Fruit fly (Drosophila melanogaster) whole organism: ENCODE measurements around the gene CG34293.
A peak's percentile ranks its signal among the peaks of the same experiment; 100 is the strongest.

Experiments used
- CG8478 ChIP-seq: fragments of >200 bp; optimal IDR thresholded peaks from 2 replicates; lab custom pipeline; 2018; ENCODE audit warnings: inconsistent platforms
- Dll ChIP-seq: fragments of >200 bp; optimal IDR thresholded peaks from 2 replicates; lab custom pipeline; 2017
- EcR ChIP-seq, 2 experiments: fragments of >200 bp; optimal IDR thresholded peaks; 2 replicates each; lab custom pipeline; 2017; ENCODE audit warnings: missing biosample characterization in 2 of 2, missing genetic modification characterization in 2 of 2, missing genetic modification reagents in 2 of 2
- pan ChIP-seq: fragments of >200 bp; optimal IDR thresholded peaks from 2 replicates; lab custom pipeline; 2017
- psq ChIP-seq: fragments of >200 bp; optimal IDR thresholded peaks from 2 replicates; lab custom pipeline; 2017
- usp ChIP-seq: fragments of >200 bp; optimal IDR thresholded peaks from 2 replicates; lab custom pipeline; 2017; ENCODE audit warnings: missing biosample characterization, missing genetic modification characterization, mixed read lengths

CG34293 gene

dm6 chr3R:27165416-27165982, at the start of gene CG34293, which contains the start of gene spn-D:
Gene CG34293 (minus strand): TSS chr3R:27165575.
Gene spn-D (plus strand): TSS chr3R:27165716.
- TF ChIP-seq CG8478 (lab: Kevin White, UChicago), result no peak
- TF ChIP-seq psq (lab: Kevin White, UChicago), result no peak
- no peak for TF ChIP-seq EcR (GFP tag; optimal IDR thresholded peaks at IDR 0.05; lab: Kevin White, UChicago)
- no peak for TF ChIP-seq pan (lab: Kevin White, UChicago)
- TF ChIP-seq usp, result no peak
- TF ChIP-seq Dll (lab: Kevin White, UChicago), result no peak

dm6 chr3R:27214949-27215348, 49.6 kb upstream of the CG34293 start:
- TF ChIP-seq Dll (lab: Kevin White, UChicago) (no peak), pan (lab: Kevin White, UChicago) (no peak), EcR (GFP tag; optimal IDR thresholded peaks at IDR 0.05; lab: Kevin White, UChicago) (no peak), usp (no peak), CG8478 (lab: Kevin White, UChicago) (no peak), psq (lab: Kevin White, UChicago) (no peak)

dm6 chr3R:27212979-27213580, 47.7 kb upstream of the CG34293 start:
- TF ChIP-seq CG8478 (lab: Kevin White, UChicago) (no peak), psq (lab: Kevin White, UChicago) (no peak), Dll (lab: Kevin White, UChicago) (no peak), usp (no peak), EcR (GFP tag; optimal IDR thresholded peaks at IDR 0.05; lab: Kevin White, UChicago) (no peak), pan (lab: Kevin White, UChicago) (no peak)

dm6 chr3R:27209561-27210275, 44.3 kb upstream of the CG34293 start:
- TF ChIP-seq EcR (GFP tag; optimal IDR thresholded peaks at IDR 0.05; lab: Kevin White, UChicago), result no peak
- TF ChIP-seq Dll (lab: Kevin White, UChicago), result no peak
- TF ChIP-seq pan (lab: Kevin White, UChicago), result no peak
- TF ChIP-seq CG8478 (lab: Kevin White, UChicago), result no peak
- TF ChIP-seq psq (lab: Kevin White, UChicago), result no peak
- TF ChIP-seq usp, result no peak

dm6 chr3R:27208724-27209343, 43.5 kb upstream of the CG34293 start:
- TF ChIP-seq pan (lab: Kevin White, UChicago) (no peak), usp (no peak), CG8478 (lab: Kevin White, UChicago) (no peak), EcR (GFP tag; optimal IDR thresholded peaks at IDR 0.05; lab: Kevin White, UChicago) (no peak), Dll (lab: Kevin White, UChicago) (no peak), psq (lab: Kevin White, UChicago) (no peak)

dm6 chr3R:27204694-27205414, 39.5 kb upstream of the CG34293 start:
- no peak for TF ChIP-seq CG8478 (lab: Kevin White, UChicago)
- TF ChIP-seq usp, result no peak
- TF ChIP-seq Dll (lab: Kevin White, UChicago), result no peak
- TF ChIP-seq psq (lab: Kevin White, UChicago), result no peak
- no peak for TF ChIP-seq pan (lab: Kevin White, UChicago)
- no peak for TF ChIP-seq EcR (GFP tag; optimal IDR thresholded peaks at IDR 0.05; lab: Kevin White, UChicago)

dm6 chr3R:27203856-27204255, 38.5 kb upstream of the CG34293 start:
- no peak for TF ChIP-seq Dll (lab: Kevin White, UChicago)

dm6 chr3R:27202330-27202729, 37.0 kb upstream of the CG34293 start:
- TF ChIP-seq usp, result no peak

- TF ChIP-seq CG8478 (lab: Kevin White, UChicago) (no peak), pan (lab: Kevin White, UChicago) (no peak), usp (no peak), EcR (GFP tag; optimal IDR thresholded peaks at IDR 0.05; lab: Kevin White, UChicago) (no peak), Dll (lab: Kevin White, UChicago) (peak; percentile 41)
These were observed 36.3 kb upstream of the CG34293 start for dm6 chr3R:27201538-27202281.

dm6 chr3R:27198883-27199780, 33.8 kb upstream of the CG34293 start:
- TF ChIP-seq usp, result no peak
- TF ChIP-seq EcR (GFP tag; optimal IDR thresholded peaks at IDR 0.05; lab: Kevin White, UChicago), result no peak
- TF ChIP-seq Dll (lab: Kevin White, UChicago), result no peak
- TF ChIP-seq CG8478 (lab: Kevin White, UChicago), result no peak
- TF ChIP-seq psq (lab: Kevin White, UChicago), result no peak
- TF ChIP-seq pan (lab: Kevin White, UChicago), result no peak
